Fruit fly (Drosophila melanogaster) whole organism, adult: Measurements from ENCODE around the gene PGRP-SA.

Source experiments
- CG11617 ChIP-seq: fragments of 200-800 bp; sonication (Bioruptor generic); optimal IDR thresholded peaks from 2 replicates; lab custom pipeline; 2017; ENCODE audit warnings: mild to moderate bottlenecking, missing biosample characterization, missing genetic modification reagents, missing genetic modification characterization
- CG12768 ChIP-seq: fragments of 200-800 bp; sonication (Bioruptor generic); optimal IDR thresholded peaks from 2 replicates; lab custom pipeline; 2017; ENCODE audit warnings: missing biosample characterization, missing genetic modification characterization, mild to moderate bottlenecking, moderate library complexity, missing genetic modification reagents

DNA sequence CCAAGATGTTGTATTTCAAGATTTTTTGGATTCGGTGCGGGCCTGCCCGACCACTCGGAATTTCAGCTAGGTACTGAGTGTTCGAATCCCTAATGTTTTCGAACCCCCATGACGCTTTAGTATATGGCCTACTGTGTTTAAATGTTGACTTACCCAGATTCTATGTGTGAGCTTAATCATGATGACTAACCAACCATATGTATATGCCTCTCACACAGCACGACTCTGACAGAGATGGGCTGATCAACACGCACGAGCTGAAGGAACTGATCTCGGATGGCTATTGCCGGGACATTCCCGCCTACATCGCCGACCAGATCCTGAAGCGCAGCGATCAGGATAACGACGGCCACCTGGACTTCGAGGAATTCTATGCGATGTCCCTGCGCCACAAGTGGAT, 42.7 kb downstream of the PGRP-SA start, which contains the start of gene CG2533:
- TF ChIP-seq CG12768 (GFP tag; lab: Kevin White, UChicago) (no peak), CG11617 (GFP tag; lab: Kevin White, UChicago) (no peak)
